Worm (Caenorhabditis elegans) whole organism, L1 larva: Measurements from ENCODE around the gene T16H12.2.
A peak's percentile ranks its signal among the peaks of the same experiment; 100 is the strongest.

ENCODE experiments used
- C04F5.9 ChIP-seq: sonication (generic microtip); optimal IDR thresholded peaks from 2 replicates; lab custom pipeline; 2016; ENCODE audit warnings: missing genetic modification characterization, missing compliant biosample characterization
- C34B4.2 ChIP-seq: sonication (generic microtip); optimal IDR thresholded peaks from 2 replicates; lab custom pipeline; 2017; ENCODE audit warnings: mild to moderate bottlenecking, missing genetic modification characterization, missing compliant biosample characterization
- aly-2 ChIP-seq: fragments of 150-350 bp; optimal IDR thresholded peaks from 2 replicates; lab custom pipeline; 2014; ENCODE audit warnings: missing biosample characterization, missing genetic modification characterization
- ama-1 ChIP-seq: fragments of 150-350 bp; optimal IDR thresholded peaks from 2 replicates; lab custom pipeline; 2014
- ceh-82 ChIP-seq, 3 experiments: fragments of 150-350 bp in 1 of 3; sonication (generic microtip) in 2 of 3; optimal IDR thresholded peaks; 2 replicates each; lab custom pipeline; 2014 to 2017; ENCODE audit warnings: missing biosample characterization in 3 of 3, missing genetic modification characterization in 3 of 3
- ceh-88 ChIP-seq: fragments of 200-800 bp; sonication (Bioruptor generic); IDR thresholded peaks from 2 replicates; pipeline ENCODE4 v1.3.6; 2022; ENCODE audit warnings: missing genetic modification characterization, missing compliant biosample characterization
- ces-1 ChIP-seq: fragments of 150-350 bp; optimal IDR thresholded peaks from 2 replicates; lab custom pipeline; 2014; ENCODE audit warnings: missing biosample characterization, missing genetic modification reagents, missing genetic modification characterization
- dpl-1 ChIP-seq, 3 experiments: fragments of 150-350 bp in 2 of 3; sonication (generic microtip) in 1 of 3; optimal IDR thresholded peaks; 2 replicates each; lab custom pipeline; 2014 to 2017; ENCODE audit warnings: missing biosample characterization in 3 of 3, missing genetic modification characterization in 3 of 3, missing genetic modification reagents in 3 of 3
- efl-1 ChIP-seq, 4 experiments: fragments of 150-350 bp; optimal IDR thresholded peaks in 3 of 4; peaks in 1 of 4; 1 replicate in 1 of 4; 2 replicates in 3 of 4; lab custom pipeline; 2014; ENCODE audit warnings: missing biosample characterization in 2 of 4, missing genetic modification characterization in 2 of 4, missing genetic modification reagents in 2 of 4
- egl-13 ChIP-seq: sonication (generic microtip); optimal IDR thresholded peaks from 2 replicates; lab custom pipeline; 2016; ENCODE audit warnings: missing genotype, missing genetic modification reagents, missing genetic modification characterization, missing compliant biosample characterization
- egl-27 ChIP-seq, 2 experiments: fragments of 150-350 bp in 1 of 2; sonication (generic microtip); optimal IDR thresholded peaks; 3 replicates each; lab custom pipeline; 2017 to 2018; ENCODE audit warnings: missing biosample characterization in 2 of 2, missing genetic modification characterization in 2 of 2, missing genetic modification reagents in 2 of 2
- elt-2 ChIP-seq: sonication (generic microtip); optimal IDR thresholded peaks from 2 replicates; lab custom pipeline; 2016; ENCODE audit warnings: missing genetic modification characterization, mild to moderate bottlenecking, inconsistent platforms, missing compliant biosample characterization, missing genetic modification reagents
- fos-1 ChIP-seq: fragments of 150-350 bp; optimal IDR thresholded peaks from 2 replicates; lab custom pipeline; 2014; ENCODE audit warnings: missing biosample characterization, missing genetic modification characterization
- jun-1 ChIP-seq: fragments of 150-350 bp; optimal IDR thresholded peaks from 2 replicates; lab custom pipeline; 2014; ENCODE audit warnings: missing biosample characterization, missing genetic modification reagents, missing genetic modification characterization
- lin-13 ChIP-seq: fragments of 150-350 bp; optimal IDR thresholded peaks from 2 replicates; lab custom pipeline; 2014; ENCODE audit warnings: missing biosample characterization, missing genetic modification reagents, missing genetic modification characterization
- lin-14 ChIP-seq: fragments of 200-800 bp; sonication (Bioruptor generic); optimal IDR thresholded peaks from 2 replicates; lab custom pipeline; 2018; ENCODE audit warnings: mild to moderate bottlenecking, missing genetic modification characterization, moderate library complexity, missing compliant biosample characterization
- lin-35 ChIP-seq, 2 experiments: fragments of 150-350 bp; optimal IDR thresholded peaks; 2 replicates each; lab custom pipeline; 2014; ENCODE audit warnings: missing biosample characterization in 2 of 2, missing genetic modification characterization in 2 of 2, missing genetic modification reagents in 2 of 2
- lir-3 ChIP-seq: sonication (generic microtip); optimal IDR thresholded peaks from 2 replicates; lab custom pipeline; 2016; ENCODE audit warnings: mild to moderate bottlenecking, missing genetic modification characterization, moderate library complexity, missing compliant biosample characterization; ENCODE audit not compliant: poor library complexity
- lsy-2 ChIP-seq, 2 experiments: fragments of 150-350 bp; optimal IDR thresholded peaks; 2 replicates each; lab custom pipeline; 2014; ENCODE audit warnings: missing biosample characterization in 2 of 2, missing genetic modification characterization in 2 of 2
- mef-2 ChIP-seq: fragments of 150-350 bp; optimal IDR thresholded peaks from 2 replicates; lab custom pipeline; 2014; ENCODE audit warnings: missing biosample characterization, missing genetic modification characterization
- nhr-12 ChIP-seq: sonication (generic microtip); optimal IDR thresholded peaks from 2 replicates; lab custom pipeline; 2017; ENCODE audit warnings: missing biosample characterization, missing genetic modification characterization
- nhr-19 ChIP-seq: fragments of 200-800 bp; sonication (Bioruptor generic); conservative IDR thresholded peaks from 2 replicates; pipeline ENCODE4 v1.3.6; 2022; ENCODE audit warnings: missing genetic modification characterization, missing compliant biosample characterization
- nhr-47 ChIP-seq: sonication (generic microtip); optimal IDR thresholded peaks from 2 replicates; lab custom pipeline; 2016; ENCODE audit warnings: mild to moderate bottlenecking, missing genetic modification characterization, moderate library complexity, missing compliant biosample characterization
- nhr-71 ChIP-seq: sonication (generic microtip); optimal IDR thresholded peaks from 2 replicates; lab custom pipeline; 2016; ENCODE audit warnings: mild to moderate bottlenecking, missing genetic modification characterization, moderate library complexity, missing compliant biosample characterization
- nhr-76 ChIP-seq: sonication (generic microtip); optimal IDR thresholded peaks from 2 replicates; lab custom pipeline; 2017; ENCODE audit warnings: missing biosample characterization, missing genetic modification characterization
- nhr-77 ChIP-seq: fragments of 150-350 bp; optimal IDR thresholded peaks from 2 replicates; lab custom pipeline; 2014; ENCODE audit warnings: missing biosample characterization, missing genetic modification characterization
- nhr-84 ChIP-seq: sonication (generic microtip); optimal IDR thresholded peaks from 2 replicates; lab custom pipeline; 2017; ENCODE audit warnings: missing biosample characterization, missing genetic modification characterization
- pag-3 ChIP-seq: sonication (generic microtip); optimal IDR thresholded peaks from 2 replicates; lab custom pipeline; 2017; ENCODE audit warnings: missing genetic modification characterization, mild to moderate bottlenecking, missing compliant biosample characterization, antibody characterized with exemption, borderline replicate concordance; ENCODE audit not compliant: insufficient read depth
- pax-3 ChIP-seq: fragments of 200-800 bp; sonication (Bioruptor generic); optimal IDR thresholded peaks from 2 replicates; lab custom pipeline; 2018; ENCODE audit warnings: mild to moderate bottlenecking, missing genetic modification characterization, moderate library complexity, missing compliant biosample characterization
- pqm-1 ChIP-seq: sonication (generic microtip); optimal IDR thresholded peaks from 3 replicates; lab custom pipeline; 2017; ENCODE audit warnings: missing biosample characterization, missing genetic modification characterization
- rnt-1 ChIP-seq: sonication (generic microtip); optimal IDR thresholded peaks from 2 replicates; lab custom pipeline; 2016; ENCODE audit warnings: mild to moderate bottlenecking, missing genetic modification characterization, moderate library complexity, missing compliant biosample characterization
- skn-1 ChIP-seq: fragments of 150-350 bp; optimal IDR thresholded peaks from 2 replicates; lab custom pipeline; 2014; ENCODE audit warnings: missing biosample characterization, missing genetic modification characterization
- snpc-4 ChIP-seq: fragments of 150-350 bp; optimal IDR thresholded peaks from 2 replicates; lab custom pipeline; 2014; ENCODE audit warnings: missing biosample characterization, missing genetic modification characterization
- snu-23 ChIP-seq: sonication (generic microtip); optimal IDR thresholded peaks from 2 replicates; lab custom pipeline; 2016; ENCODE audit warnings: missing genetic modification characterization, missing compliant biosample characterization
- sox-4 ChIP-seq: sonication (generic microtip); optimal IDR thresholded peaks from 2 replicates; lab custom pipeline; 2016; ENCODE audit warnings: missing genetic modification characterization, missing compliant biosample characterization
- sptf-1 ChIP-seq: fragments of 150-350 bp; optimal IDR thresholded peaks from 2 replicates; lab custom pipeline; 2014; ENCODE audit warnings: missing biosample characterization, missing genetic modification characterization
- sup-37 ChIP-seq: fragments of 200-800 bp; sonication (Bioruptor generic); optimal IDR thresholded peaks from 2 replicates; lab custom pipeline; 2018; ENCODE audit warnings: mild to moderate bottlenecking, missing genetic modification characterization, missing compliant biosample characterization
- unc-130 ChIP-seq: fragments of 150-350 bp; optimal IDR thresholded peaks from 2 replicates; lab custom pipeline; 2017; ENCODE audit warnings: missing biosample characterization, missing genetic modification characterization, inconsistent platforms
- unc-30 ChIP-seq: sonication (generic microtip); optimal IDR thresholded peaks from 2 replicates; lab custom pipeline; 2017; ENCODE audit warnings: missing biosample characterization, missing genetic modification characterization
- unc-62 ChIP-seq: fragments of 150-350 bp; optimal IDR thresholded peaks from 2 replicates; lab custom pipeline; 2014; ENCODE audit warnings: missing biosample characterization, missing genetic modification reagents, missing genetic modification characterization
- vab-15 ChIP-seq: sonication (generic microtip); optimal IDR thresholded peaks from 2 replicates; lab custom pipeline; 2017; ENCODE audit warnings: missing genotype, mild to moderate bottlenecking, missing genetic modification characterization, missing compliant biosample characterization
- zip-4 ChIP-seq: fragments of 200-800 bp; sonication (Bioruptor generic); optimal IDR thresholded peaks from 2 replicates; lab custom pipeline; 2018; ENCODE audit warnings: mild to moderate bottlenecking, missing genetic modification characterization, moderate library complexity, missing compliant biosample characterization

Gene T16H12.2

DNA sequence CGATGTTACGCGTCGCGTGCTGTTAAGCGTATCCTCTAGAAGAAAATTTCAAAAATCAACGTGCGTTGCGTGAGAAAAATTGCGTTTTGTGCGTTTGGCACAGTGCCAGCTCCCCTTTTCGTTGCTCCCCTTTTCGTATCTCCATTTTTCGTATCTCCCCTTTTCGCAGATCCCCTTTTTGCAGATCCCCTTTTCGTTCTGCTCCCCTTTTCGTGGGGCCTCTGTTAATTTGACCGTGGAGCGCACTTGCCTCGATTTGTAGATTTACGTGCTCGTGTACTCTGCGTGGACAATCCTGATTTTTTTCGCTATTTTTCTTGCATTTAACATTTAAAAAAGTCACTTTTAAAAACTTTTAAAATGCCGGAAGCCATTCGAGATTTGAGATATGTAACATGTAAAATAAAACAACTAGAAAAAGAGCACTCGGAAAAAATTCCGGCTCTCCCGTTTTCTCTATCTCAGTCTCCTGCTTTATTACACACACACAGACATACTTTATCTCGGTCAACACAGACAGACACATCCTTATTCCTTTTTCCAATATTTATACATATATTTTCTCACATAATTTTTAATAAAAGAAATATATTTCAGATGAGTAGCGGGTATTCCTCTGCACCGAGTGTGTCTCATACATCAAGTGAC is 37.6 kb downstream of the T16H12.2 start, which contains the start of gene ttll-4 (continued):
- TF ChIP-seq nhr-71 (tag; lab: Kevin White, UChicago), result peak; percentile 81
- peak; percentile 69 to 81 for TF ChIP-seq efl-1 (optimal IDR thresholded peaks at IDR 0.05; lab: Kevin White, UChicago)
- peak; percentile 47 to 80 for TF ChIP-seq efl-1 (GFP tag; optimal IDR thresholded peaks at IDR 0.05 in 1 of 2; lab: Kevin White, UChicago)
- TF ChIP-seq aly-2 (tag; lab: Kevin White, UChicago), result no peak
- no peak for TF ChIP-seq pqm-1 (tag; lab: Kevin White, UChicago)
- no peak for TF ChIP-seq C34B4.2 (tag; lab: Kevin White, UChicago)
- no peak for TF ChIP-seq nhr-76 (tag; lab: Kevin White, UChicago)
- no peak for TF ChIP-seq fos-1 (tag; lab: Kevin White, UChicago)
- TF ChIP-seq ces-1 (GFP tag; lab: Kevin White, UChicago), result no peak
- TF ChIP-seq nhr-19 (GFP tag; lab: Robert Waterston, UW), result peak; percentile 61
- no peak for TF ChIP-seq sptf-1 (tag; lab: Kevin White, UChicago)
- TF ChIP-seq pag-3 (tag; lab: Kevin White, UChicago), result no peak
- peak; percentile 34 for TF ChIP-seq vab-15 (tag; lab: Kevin White, UChicago)
- TF ChIP-seq, all 84 proteins: peak for 32

DNA sequence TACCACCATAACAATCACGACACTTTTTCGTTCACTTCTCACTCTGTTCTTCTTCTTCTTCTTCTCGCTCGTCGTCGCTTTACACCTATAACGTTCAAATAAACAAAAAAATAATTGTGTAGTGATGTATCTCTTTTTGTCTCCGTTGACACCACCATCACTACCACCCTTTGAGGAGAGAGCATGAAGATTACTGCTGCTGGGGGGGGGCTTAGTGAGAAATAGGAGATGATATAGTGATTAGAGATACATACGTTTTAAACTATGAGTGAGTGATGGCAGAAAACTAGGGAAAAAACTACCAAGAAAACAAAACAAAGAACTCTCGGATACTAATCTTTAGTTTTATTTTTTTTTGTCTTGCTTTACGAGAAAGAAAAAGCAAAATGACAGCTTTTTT is 40.3 kb downstream of the T16H12.2 start:
- peak; percentile 33 for TF ChIP-seq snu-23 (GFP tag; lab: Kevin White, UChicago)
- TF ChIP-seq dpl-1 (GFP tag; optimal IDR thresholded peaks at IDR 0.05; lab: Kevin White, UChicago), result no peak
- TF ChIP-seq pax-3 (tag; lab: Kevin White, UChicago), result no peak
- 0 out of 2 replicates have a peak, but pooled peaks have one; percentile 6 for TF ChIP-seq nhr-19 (GFP tag; lab: Robert Waterston, UW)
- peak; percentile 75 for TF ChIP-seq lin-14 (GFP tag; lab: Kevin White, UChicago)
- TF ChIP-seq lsy-2 (tag; optimal IDR thresholded peaks at IDR 0.05; lab: Kevin White, UChicago), result peak; percentile 15 to 46
- TF ChIP-seq rnt-1 (tag; lab: Kevin White, UChicago), result peak; percentile 33
- peak; percentile 42 for TF ChIP-seq nhr-71 (tag; lab: Kevin White, UChicago)
- no peak for TF ChIP-seq pqm-1 (tag; lab: Kevin White, UChicago)
- TF ChIP-seq skn-1 (tag; lab: Kevin White, UChicago), result no peak
- TF ChIP-seq, all 84 proteins: peak for 6

DNA sequence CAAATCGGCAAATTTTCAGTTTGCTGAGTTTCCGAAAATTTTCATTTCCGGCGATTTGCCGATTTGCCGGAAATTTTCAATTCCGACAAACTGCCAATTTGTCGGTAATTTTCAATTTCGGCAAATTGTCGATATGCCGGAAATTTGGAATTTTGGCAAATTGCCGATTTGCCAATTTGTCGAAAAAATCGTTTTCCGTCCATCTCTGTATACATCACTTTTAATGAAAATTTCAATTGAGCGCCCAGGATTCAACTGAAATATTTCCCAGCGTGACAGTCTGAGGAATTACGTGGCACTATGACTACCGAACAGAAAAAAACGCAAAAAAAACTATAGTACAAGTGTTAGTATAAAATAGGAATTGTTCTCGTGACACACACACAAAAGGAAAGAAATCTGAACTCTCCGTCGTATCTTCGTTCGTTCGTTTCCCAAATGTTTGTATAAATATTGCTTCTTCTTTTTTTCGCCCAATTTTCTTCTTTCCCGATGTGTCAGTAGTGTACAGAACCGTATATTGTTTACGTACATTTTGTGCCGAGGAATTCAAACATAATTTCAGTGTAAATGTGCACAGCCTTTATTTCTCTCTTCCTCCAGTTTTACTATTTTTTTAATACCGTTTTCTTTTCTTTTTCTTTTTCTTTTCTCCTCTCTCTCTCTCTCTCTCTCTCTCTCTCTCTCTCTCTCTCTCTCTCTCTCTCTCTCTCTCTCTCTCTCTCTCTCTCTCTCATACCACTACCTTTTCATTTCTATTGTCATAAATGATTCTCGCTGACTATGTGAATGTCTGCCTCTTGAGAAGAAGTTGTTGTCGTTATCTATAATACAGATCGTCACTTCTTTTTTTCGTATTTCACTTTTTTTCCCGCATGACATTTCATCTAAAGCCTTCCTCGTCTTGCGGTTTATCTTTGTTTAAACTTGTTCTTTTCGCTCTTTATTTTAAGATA is 46.7 kb downstream of the T16H12.2 start:
- TF ChIP-seq dpl-1 (GFP tag; optimal IDR thresholded peaks at IDR 0.05; lab: Kevin White, UChicago), result no peak
- TF ChIP-seq skn-1 (tag; lab: Kevin White, UChicago), result no peak
- no peak for TF ChIP-seq unc-30
- no peak for TF ChIP-seq sox-4
- TF ChIP-seq lir-3 (tag; lab: Kevin White, UChicago), result no peak
- TF ChIP-seq mef-2 (tag; lab: Kevin White, UChicago), result no peak
- TF ChIP-seq unc-130 (tag; lab: Kevin White, UChicago), result no peak
- TF ChIP-seq elt-2 (tag; lab: Kevin White, UChicago), result peak; percentile 57
- TF ChIP-seq egl-13, result no peak
- TF ChIP-seq nhr-77, result no peak
- TF ChIP-seq nhr-84, result no peak
- no peak for TF ChIP-seq ceh-88 (GFP tag; lab: Robert Waterston, UW)
- no peak for TF ChIP-seq nhr-71 (tag; lab: Kevin White, UChicago)
- TF ChIP-seq C04F5.9 (tag; lab: Kevin White, UChicago), result no peak
- no peak for TF ChIP-seq egl-27 (tag; optimal IDR thresholded peaks at IDR 0.05; lab: Kevin White, UChicago)
- peak; percentile 20 for TF ChIP-seq pax-3 (tag; lab: Kevin White, UChicago)
- TF ChIP-seq lin-13 (GFP tag; lab: Kevin White, UChicago), result no peak
- TF ChIP-seq sptf-1 (tag; lab: Kevin White, UChicago), result no peak
- no peak for TF ChIP-seq snu-23 (GFP tag; lab: Kevin White, UChicago)
- peak in 1 of 2 experiments; percentile 60 for TF ChIP-seq lin-35 (GFP tag; optimal IDR thresholded peaks at IDR 0.05; lab: Kevin White, UChicago)
- no peak for TF ChIP-seq zip-4 (GFP tag; lab: Kevin White, UChicago)
- TF ChIP-seq nhr-47, result no peak
- peak; percentile 45 for TF ChIP-seq nhr-19 (GFP tag; lab: Robert Waterston, UW)
- TF ChIP-seq snpc-4 (tag; lab: Kevin White, UChicago), result no peak
- no peak for TF ChIP-seq ama-1 (lab: Kevin White, UChicago)
- TF ChIP-seq nhr-12, result no peak
- TF ChIP-seq ceh-82 (tag; optimal IDR thresholded peaks at IDR 0.05; lab: Kevin White, UChicago), result no peak
- TF ChIP-seq jun-1 (tag; lab: Kevin White, UChicago), result no peak
- TF ChIP-seq fos-1 (tag; lab: Kevin White, UChicago), result no peak
- no peak for TF ChIP-seq unc-62 (GFP tag; lab: Kevin White, UChicago)
- no peak for TF ChIP-seq sup-37
